Worm (Caenorhabditis elegans) whole organism, mixed stage, embryonic: ENCODE data around the gene nlp-20.

Experiments used
- M03D4.4 ChIP-seq: sonication (generic microtip); optimal IDR thresholded peaks from 2 replicates; lab custom pipeline; 2017; ENCODE audit warnings: mild to moderate bottlenecking, missing genetic modification characterization, missing compliant biosample characterization
- bed-3 ChIP-seq: fragments of 200-800 bp; sonication (Bioruptor generic); optimal IDR thresholded peaks from 3 replicates; lab custom pipeline; 2018; ENCODE audit warnings: mild to moderate bottlenecking, missing genetic modification characterization, moderate library complexity, missing compliant biosample characterization
- blmp-1 ChIP-seq: fragments of 150-350 bp; optimal IDR thresholded peaks from 2 replicates; lab custom pipeline; 2014; ENCODE audit warnings: missing biosample characterization, missing genetic modification characterization
- ceh-39 ChIP-seq: fragments of 150-350 bp; optimal IDR thresholded peaks from 2 replicates; lab custom pipeline; 2014; ENCODE audit warnings: missing biosample characterization, missing genetic modification characterization
- ceh-43 ChIP-seq: fragments of 200-800 bp; sonication (Bioruptor generic); optimal IDR thresholded peaks from 2 replicates; lab custom pipeline; 2018; ENCODE audit warnings: mild to moderate bottlenecking, missing genetic modification characterization, moderate library complexity, missing compliant biosample characterization
- ceh-83 ChIP-seq: fragments of 200-800 bp; sonication (Bioruptor generic); optimal IDR thresholded peaks from 2 replicates; lab custom pipeline; 2018; ENCODE audit warnings: mild to moderate bottlenecking, missing genetic modification characterization, missing compliant biosample characterization
- ces-1 ChIP-seq: fragments of 150-350 bp; optimal IDR thresholded peaks from 2 replicates; lab custom pipeline; 2014; ENCODE audit warnings: missing biosample characterization, missing genetic modification reagents, missing genetic modification characterization
- cnd-1 ChIP-seq: fragments of 200-800 bp; sonication (Bioruptor generic); optimal IDR thresholded peaks from 2 replicates; lab custom pipeline; 2018; ENCODE audit warnings: mild to moderate bottlenecking, missing genetic modification characterization, missing compliant biosample characterization
- drap-1 ChIP-seq: fragments of 200-800 bp; sonication (Bioruptor generic); optimal IDR thresholded peaks from 3 replicates; lab custom pipeline; 2018; ENCODE audit warnings: mild to moderate bottlenecking, missing genetic modification characterization, missing compliant biosample characterization
- elt-3 ChIP-seq: fragments of 150-350 bp; optimal IDR thresholded peaks from 2 replicates; lab custom pipeline; 2014; ENCODE audit warnings: missing biosample characterization, missing genetic modification characterization
- flh-1 ChIP-seq: fragments of 200-800 bp; sonication (Bioruptor generic); optimal IDR thresholded peaks from 2 replicates; lab custom pipeline; 2018; ENCODE audit warnings: mild to moderate bottlenecking, missing genetic modification characterization, moderate library complexity, missing compliant biosample characterization
- ham-2 ChIP-seq: fragments of 200-800 bp; sonication (Bioruptor generic); optimal IDR thresholded peaks from 2 replicates; lab custom pipeline; 2018; ENCODE audit warnings: mild to moderate bottlenecking, missing genetic modification characterization, missing compliant biosample characterization
- hlh-1 ChIP-seq: fragments of 150-350 bp; optimal IDR thresholded peaks from 2 replicates; lab custom pipeline; 2014; ENCODE audit warnings: missing biosample characterization, missing genetic modification reagents, missing genetic modification characterization
- lin-13 ChIP-seq: fragments of 150-350 bp; optimal IDR thresholded peaks from 2 replicates; lab custom pipeline; 2014; ENCODE audit warnings: missing biosample characterization, missing genetic modification characterization
- lin-32 ChIP-seq: fragments of 200-800 bp; sonication (Bioruptor generic); optimal IDR thresholded peaks from 2 replicates; lab custom pipeline; 2018; ENCODE audit warnings: mild to moderate bottlenecking, missing genetic modification characterization, missing compliant biosample characterization
- lsy-2 ChIP-seq: fragments of 150-350 bp; optimal IDR thresholded peaks from 2 replicates; lab custom pipeline; 2014; ENCODE audit warnings: missing biosample characterization, missing genetic modification characterization
- mab-5 ChIP-seq: fragments of 150-350 bp; optimal IDR thresholded peaks from 2 replicates; lab custom pipeline; 2014; ENCODE audit warnings: missing biosample characterization, missing genetic modification characterization
- mep-1 ChIP-seq: fragments of 150-350 bp; optimal IDR thresholded peaks from 2 replicates; lab custom pipeline; 2017; ENCODE audit warnings: missing biosample characterization, missing genetic modification reagents, missing genetic modification characterization, inconsistent platforms
- mls-2 ChIP-seq: sonication (generic microtip); optimal IDR thresholded peaks from 2 replicates; lab custom pipeline; 2016; ENCODE audit warnings: mild to moderate bottlenecking, missing genetic modification characterization, moderate library complexity, missing compliant biosample characterization
- nhr-12 ChIP-seq: fragments of 150-350 bp; optimal IDR thresholded peaks from 2 replicates; lab custom pipeline; 2014; ENCODE audit warnings: missing biosample characterization, missing genetic modification characterization
- nhr-2 ChIP-seq: fragments of 150-350 bp; optimal IDR thresholded peaks from 2 replicates; lab custom pipeline; 2014; ENCODE audit warnings: missing biosample characterization, missing genetic modification characterization
- nhr-237 ChIP-seq: fragments of 150-350 bp; optimal IDR thresholded peaks from 2 replicates; lab custom pipeline; 2014; ENCODE audit warnings: missing biosample characterization, missing genetic modification characterization
- nhr-28 ChIP-seq: fragments of 150-350 bp; optimal IDR thresholded peaks from 2 replicates; lab custom pipeline; 2014; ENCODE audit warnings: missing biosample characterization, missing genetic modification characterization
- nhr-76 ChIP-seq: sonication (generic microtip); optimal IDR thresholded peaks from 2 replicates; lab custom pipeline; 2017; ENCODE audit warnings: missing biosample characterization, missing genetic modification characterization
- pha-4 ChIP-seq: fragments of 150-350 bp; optimal IDR thresholded peaks from 2 replicates; lab custom pipeline; 2018; ENCODE audit warnings: missing biosample characterization, missing genetic modification reagents, missing genetic modification characterization
- sem-2 ChIP-seq: fragments of 200-800 bp; sonication (Bioruptor generic); optimal IDR thresholded peaks from 2 replicates; lab custom pipeline; 2018; ENCODE audit warnings: mild to moderate bottlenecking, missing genetic modification characterization, missing compliant biosample characterization
- snpc-4 ChIP-seq: fragments of 150-350 bp; optimal IDR thresholded peaks from 2 replicates; lab custom pipeline; 2014; ENCODE audit warnings: missing biosample characterization, missing genetic modification characterization
- sptf-1 ChIP-seq: sonication (generic microtip); optimal IDR thresholded peaks from 2 replicates; lab custom pipeline; 2017; ENCODE audit warnings: mild to moderate bottlenecking, missing genetic modification characterization, moderate library complexity, missing compliant biosample characterization
- tbx-8 ChIP-seq: fragments of 200-800 bp; sonication (Bioruptor generic); optimal IDR thresholded peaks from 2 replicates; lab custom pipeline; 2018; ENCODE audit warnings: mild to moderate bottlenecking, missing genetic modification characterization, moderate library complexity, missing compliant biosample characterization
- unc-120 ChIP-seq: sonication (generic microtip); optimal IDR thresholded peaks from 2 replicates; lab custom pipeline; 2017; ENCODE audit warnings: missing genetic modification characterization, missing compliant biosample characterization; ENCODE audit not compliant: poor library complexity, severe bottlenecking
- unc-39 ChIP-seq: fragments of 150-350 bp; optimal IDR thresholded peaks from 2 replicates; lab custom pipeline; 2014; ENCODE audit warnings: missing biosample characterization, missing genetic modification characterization
- unc-62 ChIP-seq: fragments of 150-350 bp; optimal IDR thresholded peaks from 2 replicates; lab custom pipeline; 2014; ENCODE audit warnings: missing biosample characterization, missing genetic modification reagents, missing genetic modification characterization
- zip-8 ChIP-seq: fragments of 150-350 bp; optimal IDR thresholded peaks from 2 replicates; lab custom pipeline; 2014; ENCODE audit warnings: missing biosample characterization, missing genetic modification characterization
- ztf-11 ChIP-seq: fragments of 150-350 bp; optimal IDR thresholded peaks from 2 replicates; lab custom pipeline; 2014; ENCODE audit warnings: missing biosample characterization, missing genetic modification characterization

Gene nlp-20

ce11 chrIV:7642971-7643370, at the start of gene nlp-20:
TSS of gene nlp-20 (minus strand) at chrIV:7643071.
- TF ChIP-seq nhr-28 (tag; lab: Kevin White, UChicago) = no peak
- no peak for TF ChIP-seq ceh-83 (GFP tag; lab: Kevin White, UChicago)
- TF ChIP-seq drap-1 = no peak
- TF ChIP-seq unc-62 (GFP tag; lab: Kevin White, UChicago) = no peak
- TF ChIP-seq mab-5 (tag; lab: Kevin White, UChicago) = no peak
- TF ChIP-seq ztf-11 (tag; lab: Kevin White, UChicago) = no peak
- TF ChIP-seq nhr-76 (tag; lab: Kevin White, UChicago) = no peak
- TF ChIP-seq lsy-2 (tag; lab: Kevin White, UChicago) = no peak
- no peak for TF ChIP-seq tbx-8 (GFP tag; lab: Kevin White, UChicago)
- no peak for TF ChIP-seq ceh-43
- TF ChIP-seq hlh-1 = no peak
- TF ChIP-seq cnd-1 (tag; lab: Kevin White, UChicago) = no peak
- no peak for TF ChIP-seq ces-1
- no peak for TF ChIP-seq M03D4.4
- TF ChIP-seq lin-32 (GFP tag; lab: Kevin White, UChicago) = no peak
- no peak for TF ChIP-seq lin-13 (tag; lab: Kevin White, UChicago)
- TF ChIP-seq unc-120 = no peak
- TF ChIP-seq zip-8 = no peak
- TF ChIP-seq, all 35 proteins: peak for 0

- no peak for TF ChIP-seq ceh-39
- no peak for TF ChIP-seq sem-2 (GFP tag; lab: Kevin White, UChicago)
- TF ChIP-seq blmp-1 (tag; lab: Kevin White, UChicago) = no peak
- no peak for TF ChIP-seq flh-1
- no peak for TF ChIP-seq lin-13 (tag; lab: Kevin White, UChicago)
- TF ChIP-seq ceh-43 = no peak
- TF ChIP-seq nhr-28 (tag; lab: Kevin White, UChicago) = no peak
- TF ChIP-seq drap-1 = no peak
- no peak for TF ChIP-seq pha-4
- no peak for TF ChIP-seq unc-120
- TF ChIP-seq mls-2 (tag; lab: Kevin White, UChicago) = no peak
- TF ChIP-seq nhr-2 (tag; lab: Kevin White, UChicago) = no peak
- TF ChIP-seq ces-1 = no peak
- TF ChIP-seq bed-3 = no peak
- no peak for TF ChIP-seq unc-39
Observed at ce11 chrIV:7692451-7692850, 49.6 kb upstream of the nlp-20 start.

- no peak for TF ChIP-seq drap-1
- no peak for TF ChIP-seq sem-2 (GFP tag; lab: Kevin White, UChicago)
- no peak for TF ChIP-seq snpc-4
- TF ChIP-seq cnd-1 (tag; lab: Kevin White, UChicago) = no peak
- TF ChIP-seq flh-1 = no peak
- TF ChIP-seq zip-8 = no peak
- TF ChIP-seq nhr-28 (tag; lab: Kevin White, UChicago) = no peak
- TF ChIP-seq lin-32 (GFP tag; lab: Kevin White, UChicago) = no peak
- TF ChIP-seq ztf-11 (tag; lab: Kevin White, UChicago) = no peak
- no peak for TF ChIP-seq nhr-2 (tag; lab: Kevin White, UChicago)
- TF ChIP-seq, all 35 proteins: peak for 0
Observed at ce11 chrIV:7689326-7689725, 46.5 kb upstream of the nlp-20 start.

ce11 chrIV:7679120-7679519, 36.2 kb upstream of the nlp-20 start:
- TF ChIP-seq ces-1 = no peak
- no peak for TF ChIP-seq zip-8
- TF ChIP-seq unc-39 = no peak
- TF ChIP-seq sem-2 (GFP tag; lab: Kevin White, UChicago) = no peak
- TF ChIP-seq ceh-39 = no peak
- TF ChIP-seq bed-3 = no peak
- no peak for TF ChIP-seq pha-4

- TF ChIP-seq nhr-2 (tag; lab: Kevin White, UChicago) = no peak
Observed at ce11 chrIV:7674874-7675273, 32.0 kb upstream of the nlp-20 start, which contains the start of gene itr-1. TSS of gene itr-1 (plus strand) at chrIV:7675174.

ce11 chrIV:7672872-7673271, 30.0 kb upstream of the nlp-20 start, which contains the start of gene C08G9.2:
TSS of gene C08G9.2 (minus strand) at chrIV:7672972.
- no peak for TF ChIP-seq lin-32 (GFP tag; lab: Kevin White, UChicago)
- no peak for TF ChIP-seq mep-1 (tag; lab: Kevin White, UChicago)
- no peak for TF ChIP-seq snpc-4
- TF ChIP-seq ham-2 (GFP tag; lab: Kevin White, UChicago) = no peak
- TF ChIP-seq bed-3 = no peak
- no peak for TF ChIP-seq flh-1
- TF ChIP-seq mab-5 (tag; lab: Kevin White, UChicago) = no peak
- no peak for TF ChIP-seq lin-13 (tag; lab: Kevin White, UChicago)
- no peak for TF ChIP-seq tbx-8 (GFP tag; lab: Kevin White, UChicago)
- no peak for TF ChIP-seq ztf-11 (tag; lab: Kevin White, UChicago)
- TF ChIP-seq sem-2 (GFP tag; lab: Kevin White, UChicago) = no peak
- no peak for TF ChIP-seq pha-4
- no peak for TF ChIP-seq sptf-1 (tag; lab: Kevin White, UChicago)
- TF ChIP-seq ces-1 = no peak
- TF ChIP-seq lsy-2 (tag; lab: Kevin White, UChicago) = no peak
- TF ChIP-seq nhr-12 (tag; lab: Kevin White, UChicago) = no peak
- no peak for TF ChIP-seq nhr-237 (tag; lab: Kevin White, UChicago)
- TF ChIP-seq zip-8 = no peak
- no peak for TF ChIP-seq elt-3 (tag; lab: Kevin White, UChicago)
